Worm (Caenorhabditis elegans): ENCODE data around the gene F46F5.16.

The F46F5.16 gene

ce11 chrII:773830-774229, 13.2 kb upstream of the F46F5.16 start:
- no peak for TF ChIP-seq unc-130 (GFP tag; optimal IDR thresholded peaks at IDR 0.05)
- no peak for TF ChIP-seq zfh-2 (GFP tag; conservative IDR thresholded peaks at IDR 0.05)
- TF ChIP-seq K12H6.12 (tag; optimal IDR thresholded peaks at IDR 0.05): no peak

- TF ChIP-seq nhr-80 (tag; optimal IDR thresholded peaks at IDR 0.05): no peak
- no peak for TF ChIP-seq lsy-27 (tag; optimal IDR thresholded peaks at IDR 0.05; ENCODE audit: borderline replicate concordance, insufficient read depth)
- TF ChIP-seq sdz-38 (tag; optimal IDR thresholded peaks at IDR 0.05): no peak
- TF ChIP-seq let-526 (GFP tag; IDR thresholded peaks at IDR 0.05): no peak
- no peak for TF ChIP-seq tbx-9 (tag; optimal IDR thresholded peaks at IDR 0.05; ENCODE audit: borderline replicate concordance)
- TF ChIP-seq aptf-2 (GFP tag; conservative IDR thresholded peaks at IDR 0.05): no peak
- TF ChIP-seq sea-2 (GFP tag; IDR thresholded peaks at IDR 0.05): no peak
- TF ChIP-seq madf-3 (GFP tag; IDR thresholded peaks at IDR 0.05): no peak
- TF ChIP-seq Y53G8AR.9 (GFP tag; conservative IDR thresholded peaks at IDR 0.05): no peak
- TF ChIP-seq hmg-20 (GFP tag; IDR thresholded peaks at IDR 0.05): no peak
- no peak for TF ChIP-seq Y53F4B.3 (GFP tag; IDR thresholded peaks at IDR 0.05)
- no peak for TF ChIP-seq madf-10 (tag; optimal IDR thresholded peaks at IDR 0.05)
These were observed 12.0 kb upstream of the F46F5.16 start, which contains the start of gene Y39F10A.1 for ce11 chrII:775033-775432. Gene Y39F10A.1, plus strand, starts transcription at chrII:775333.

- no peak for TF ChIP-seq rpc-1 (optimal IDR thresholded peaks at IDR 0.05)
- TF ChIP-seq rpc-1 (tag; optimal IDR thresholded peaks at IDR 0.05): no peak
- TF ChIP-seq aptf-3 (GFP tag; IDR thresholded peaks at IDR 0.05): no peak
- no peak for TF ChIP-seq ztf-18 (tag; optimal IDR thresholded peaks at IDR 0.05)
- TF ChIP-seq D2030.7 (GFP tag; IDR thresholded peaks at IDR 0.05): no peak
- no peak for TF ChIP-seq lin-54 (GFP tag; optimal IDR thresholded peaks at IDR 0.05)
- TF ChIP-seq mes-4 (tag; optimal IDR thresholded peaks at IDR 0.05): no peak
- TF ChIP-seq cebp-2 (GFP tag; IDR thresholded peaks at IDR 0.05): no peak
- no peak for TF ChIP-seq athp-1 (tag; optimal IDR thresholded peaks at IDR 0.05)
- TF ChIP-seq somi-1 (GFP tag; optimal IDR thresholded peaks at IDR 0.05): no peak
These were observed 4.1 kb upstream of the F46F5.16 start, which contains the start of gene Y39F10A.3 for ce11 chrII:782903-783302. Gene Y39F10A.3, minus strand, starts transcription at chrII:783003.

DNA sequence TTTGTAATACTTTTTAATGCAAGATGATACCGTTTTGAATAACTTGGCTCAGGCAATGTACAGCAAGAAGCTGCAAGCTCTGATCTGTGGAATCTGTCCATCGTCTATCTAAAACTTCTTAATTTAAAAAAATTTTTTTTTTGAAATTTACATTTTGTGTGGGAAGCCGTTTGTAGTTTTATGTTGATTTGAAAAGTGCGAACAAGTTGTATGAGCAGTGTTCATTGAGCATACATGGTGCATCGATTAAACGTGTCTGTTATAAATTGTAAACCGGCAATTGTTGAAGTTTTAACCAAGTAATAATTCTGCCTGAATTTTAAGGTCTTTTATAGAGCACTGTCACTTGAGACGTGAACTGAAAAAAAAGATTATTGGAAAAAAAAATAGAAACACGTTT, 3.5 kb upstream of the F46F5.16 start, which contains the start of gene Y39F10A.6:
TSS of gene Y39F10A.6 (minus strand) at position 101 of the 400 bp plus-strand sequence.
- TF ChIP-seq egl-44 (GFP tag; IDR thresholded peaks at IDR 0.05) (no peak), unc-130 (GFP tag; optimal IDR thresholded peaks at IDR 0.05) (no peak), ztf-26 (tag; optimal IDR thresholded peaks at IDR 0.05) (no peak), egrh-3 (GFP tag; IDR thresholded peaks at IDR 0.05) (no peak), atf-7 (tag; optimal IDR thresholded peaks at IDR 0.05) (no peak), ztf-25 (GFP tag; IDR thresholded peaks at IDR 0.05) (no peak), F23B12.7 (tag; optimal IDR thresholded peaks at IDR 0.05; ENCODE audit: insufficient read depth) (no peak), lin-35 (GFP tag; optimal IDR thresholded peaks at IDR 0.05) (no peak), madf-10 (tag; optimal IDR thresholded peaks at IDR 0.05) (no peak), T26A5.8 (tag; optimal IDR thresholded peaks at IDR 0.05) (no peak), xnd-1 (tag; optimal IDR thresholded peaks at IDR 0.05) (no peak), dox-1 (GFP tag; IDR thresholded peaks at IDR 0.05) (no peak), lsy-27 (tag; optimal IDR thresholded peaks at IDR 0.05; ENCODE audit: borderline replicate concordance, insufficient read depth) (no peak)
